Worm (Caenorhabditis elegans): ENCODE data around the gene lin-29.

lin-29 gene

ce11 chrII:11935266-11935665 lies at the start of gene lin-29:
lin-29 (minus strand) TSS chrII:11935343.
- TF ChIP-seq hlh-17 (GFP tag; optimal IDR thresholded peaks at IDR 0.05; ENCODE audit: borderline replicate concordance) (no peak), vab-15 (tag; optimal IDR thresholded peaks at IDR 0.05) (no peak), hpl-2 (GFP tag; optimal IDR thresholded peaks at IDR 0.05) (no peak), nhr-77 (tag; optimal IDR thresholded peaks at IDR 0.05) (no peak), blmp-1 (tag; optimal IDR thresholded peaks at IDR 0.05) (peak; percentile 73), fkh-4 (tag; optimal IDR thresholded peaks at IDR 0.05; ENCODE audit: borderline replicate concordance) (no peak)

ce11 chrII:11980110-11980509 lies 45.0 kb upstream of the lin-29 start:
- TF ChIP-seq nhr-76 (tag; optimal IDR thresholded peaks at IDR 0.05) (no peak), mdl-1 (tag; optimal IDR thresholded peaks at IDR 0.05) (peak in 1 of 2 experiments; percentile 80), nhr-90 (tag; optimal IDR thresholded peaks at IDR 0.05; ENCODE audit: poor library complexity) (peak; percentile 95), lin-14 (GFP tag; optimal IDR thresholded peaks at IDR 0.05) (peak; percentile 95), vab-15 (tag; optimal IDR thresholded peaks at IDR 0.05) (peak; percentile 77), grh-1 (GFP tag; IDR thresholded peaks at IDR 0.05) (peak; percentile 75), sox-4 (tag; optimal IDR thresholded peaks at IDR 0.05) (peak; percentile 86), sptf-1 (tag; optimal IDR thresholded peaks at IDR 0.05) (no peak), skn-1 (tag; optimal IDR thresholded peaks at IDR 0.05) (peak; percentile 80), ama-1 (optimal IDR thresholded peaks at IDR 0.05) (no peak), unc-130 (tag; optimal IDR thresholded peaks at IDR 0.05) (peak; percentile 95), sup-37 (GFP tag; optimal IDR thresholded peaks at IDR 0.05) (no peak), unc-98 (GFP tag; IDR thresholded peaks at IDR 0.05) (peak; percentile 22; the same call in 1 of the 2 replicates), zip-4 (GFP tag; optimal IDR thresholded peaks at IDR 0.05) (peak; percentile 67), nhr-19 (GFP tag; conservative IDR thresholded peaks at IDR 0.05) (peak; percentile 91), lin-39 (tag; optimal IDR thresholded peaks at IDR 0.05) (peak; percentile 45), fkh-4 (tag; optimal IDR thresholded peaks at IDR 0.05; ENCODE audit: borderline replicate concordance) (peak; percentile 53), irx-1 (tag; optimal IDR thresholded peaks at IDR 0.05) (peak; percentile 33), C04F5.9 (tag; optimal IDR thresholded peaks at IDR 0.05) (peak; percentile 73), lsy-2 (tag; optimal IDR thresholded peaks at IDR 0.05) (peak; percentile 93 to 94), mep-1 (tag; optimal IDR thresholded peaks at IDR 0.05) (peak; percentile 93), unc-62 (GFP tag; optimal IDR thresholded peaks at IDR 0.05) (no peak), aly-2 (tag; optimal IDR thresholded peaks at IDR 0.05) (no peak), unc-86 (tag; optimal IDR thresholded peaks at IDR 0.05) (peak; percentile 80), tbx-2 (tag; optimal IDR thresholded peaks at IDR 0.05) (peak; percentile 89), hpl-2 (GFP tag; optimal IDR thresholded peaks at IDR 0.05) (no peak), tlp-1 (tag; optimal IDR thresholded peaks at IDR 0.05) (no peak), nhr-20 (tag; optimal IDR thresholded peaks at IDR 0.05) (peak; percentile 92), nhr-28 (tag; optimal IDR thresholded peaks at IDR 0.05) (no peak), ces-1 (GFP tag; optimal IDR thresholded peaks at IDR 0.05) (peak; percentile 77), pax-3 (tag; optimal IDR thresholded peaks at IDR 0.05) (peak; percentile 87), nhr-71 (tag; optimal IDR thresholded peaks at IDR 0.05) (peak; percentile 94), elt-3 (tag; optimal IDR thresholded peaks at IDR 0.05) (peak in 4 of 6 experiments; percentile 27 to 82 (median 53)), dsc-1 (tag; optimal IDR thresholded peaks at IDR 0.05) (peak; percentile 84), snpc-4 (tag; optimal IDR thresholded peaks at IDR 0.05) (no peak), unc-30 (tag; optimal IDR thresholded peaks at IDR 0.05) (no peak), mab-9 (GFP tag; IDR thresholded peaks at IDR 0.05) (peak; percentile 80), lin-13 (GFP tag; optimal IDR thresholded peaks at IDR 0.05) (peak; percentile 86), fkh-10 (GFP tag; optimal IDR thresholded peaks at IDR 0.05) (peak; percentile 80), nhr-84 (tag; optimal IDR thresholded peaks at IDR 0.05) (no peak), nhr-85 (tag) (peak; percentile 91), nhr-237 (tag; optimal IDR thresholded peaks at IDR 0.05) (peak; percentile 57), fos-1 (tag; optimal IDR thresholded peaks at IDR 0.05) (peak; percentile 66), aha-1 (tag; optimal IDR thresholded peaks at IDR 0.05) (no peak), xbp-1 (tag; optimal IDR thresholded peaks at IDR 0.05) (peak; percentile 92), lin-15B (tag; optimal IDR thresholded peaks at IDR 0.05) (peak; percentile 87), nhr-12 (tag; optimal IDR thresholded peaks at IDR 0.05) (no peak), efl-1 (optimal IDR thresholded peaks at IDR 0.05) (peak; percentile 83 to 90), efl-1 (GFP tag; optimal IDR thresholded peaks at IDR 0.05 in 1 of 2) (peak; percentile 69 to 97)
